Worm (Caenorhabditis elegans) whole organism, L4 larva: ENCODE measurements around the gene F26A1.4.

Experiments
- D1046.2 ChIP-seq: fragments of 200-800 bp; sonication (Bioruptor generic); IDR thresholded peaks from 2 replicates; pipeline ENCODE4 v1.3.6; 2022; ENCODE audit warnings: missing genetic modification characterization, missing compliant biosample characterization
- aha-1 ChIP-seq: fragments of 150-350 bp; peaks from one replicate; lab custom pipeline; 2014; ENCODE audit warnings: missing biosample characterization, missing genetic modification characterization
- arid-1 ChIP-seq: fragments of 200-800 bp; sonication (Bioruptor generic); conservative IDR thresholded peaks from 2 replicates; pipeline ENCODE4 v1.3.6; 2022; ENCODE audit warnings: missing genetic modification reagents, missing genetic modification characterization, missing compliant biosample characterization
- cey-2 ChIP-seq: sonication (generic microtip); optimal IDR thresholded peaks from 3 replicates; lab custom pipeline; 2017; ENCODE audit warnings: missing genetic modification characterization, mild to moderate bottlenecking, missing compliant biosample characterization, antibody characterized with exemption, borderline replicate concordance; ENCODE audit not compliant: insufficient read depth
- ctbp-1 ChIP-seq: fragments of 200-800 bp; sonication (Bioruptor generic); IDR thresholded peaks from 2 replicates; pipeline ENCODE4 v1.3.6; 2022; ENCODE audit warnings: missing genetic modification reagents, missing genetic modification characterization, missing compliant biosample characterization
- daf-12 ChIP-seq: fragments of 150-350 bp; optimal IDR thresholded peaks from 2 replicates; lab custom pipeline; 2014; ENCODE audit warnings: missing biosample characterization, missing genetic modification reagents, missing genetic modification characterization
- daf-16 ChIP-seq, 3 experiments: sonication (generic microtip); optimal IDR thresholded peaks; 2 replicates each; lab custom pipeline; 2016 to 2017; ENCODE audit warnings: missing genetic modification characterization in 3 of 3, missing genetic modification reagents in 3 of 3, mild to moderate bottlenecking in 2 of 3, missing compliant biosample characterization in 2 of 3, missing biosample characterization in 1 of 3, moderate library complexity in 1 of 3
- dmd-8 ChIP-seq: fragments of 200-800 bp; sonication (Bioruptor generic); IDR thresholded peaks from 2 replicates; pipeline ENCODE4 v1.3.6; 2022; ENCODE audit warnings: missing genetic modification characterization, missing compliant biosample characterization
- dpl-1 ChIP-seq: fragments of 150-350 bp; optimal IDR thresholded peaks from 2 replicates; lab custom pipeline; 2014; ENCODE audit warnings: missing biosample characterization, missing genetic modification reagents, missing genetic modification characterization
- duxl-1 ChIP-seq: sonication (generic microtip); optimal IDR thresholded peaks from 2 replicates; lab custom pipeline; 2016; ENCODE audit warnings: mild to moderate bottlenecking, missing genetic modification characterization, moderate library complexity, missing compliant biosample characterization; ENCODE audit not compliant: poor library complexity
- dve-1 ChIP-seq: sonication (generic microtip); optimal IDR thresholded peaks from 2 replicates; lab custom pipeline; 2017; ENCODE audit warnings: antibody characterized with exemption, mild to moderate bottlenecking, missing genetic modification characterization, missing compliant biosample characterization; ENCODE audit not compliant: insufficient read depth
- hlh-11 ChIP-seq: fragments of 200-800 bp; sonication (Bioruptor generic); optimal IDR thresholded peaks from 2 replicates; lab custom pipeline; 2018; ENCODE audit warnings: mild to moderate bottlenecking, missing genetic modification characterization, missing compliant biosample characterization
- lin-1 ChIP-seq: fragments of 200-800 bp; sonication (Bioruptor generic); IDR thresholded peaks from 2 replicates; pipeline ENCODE4 v1.3.6; 2022; ENCODE audit warnings: missing genetic modification reagents, missing genetic modification characterization, missing compliant biosample characterization
- lin-29 ChIP-seq: fragments of 200-800 bp; sonication (Bioruptor generic); IDR thresholded peaks from 2 replicates; pipeline ENCODE4 v1.3.6; 2022; ENCODE audit warnings: missing genetic modification reagents, missing genetic modification characterization, missing compliant biosample characterization
- lin-38 ChIP-seq: fragments of 200-800 bp; sonication (Bioruptor generic); IDR thresholded peaks from 2 replicates; pipeline ENCODE4 v1.3.6; 2022; ENCODE audit warnings: missing genetic modification reagents, missing genetic modification characterization, missing compliant biosample characterization
- lin-39 ChIP-seq: fragments of 150-350 bp; optimal IDR thresholded peaks from 2 replicates; lab custom pipeline; 2014; ENCODE audit warnings: missing biosample characterization, missing genetic modification reagents, missing genetic modification characterization
- madf-9 ChIP-seq: fragments of 200-800 bp; sonication (Bioruptor generic); conservative IDR thresholded peaks from 2 replicates; pipeline ENCODE4 v1.3.6; 2022; ENCODE audit warnings: missing genetic modification reagents, missing genetic modification characterization, missing compliant biosample characterization
- mxl-2 ChIP-seq: fragments of 200-800 bp; sonication (Bioruptor generic); conservative IDR thresholded peaks from 2 replicates; pipeline ENCODE4 v1.3.6; 2022; ENCODE audit warnings: missing genetic modification reagents, missing genetic modification characterization, missing compliant biosample characterization
- mxl-3 ChIP-seq: fragments of 200-800 bp; sonication (Bioruptor generic); optimal IDR thresholded peaks from 2 replicates; lab custom pipeline; 2018; ENCODE audit warnings: mild to moderate bottlenecking, missing genetic modification characterization, missing compliant biosample characterization
- nhr-237 ChIP-seq: sonication (generic microtip); optimal IDR thresholded peaks from 2 replicates; lab custom pipeline; 2017; ENCODE audit warnings: missing biosample characterization, missing genetic modification characterization
- nhr-28 ChIP-seq: fragments of 150-350 bp; optimal IDR thresholded peaks from 2 replicates; lab custom pipeline; 2014; ENCODE audit warnings: missing biosample characterization, missing genetic modification characterization
- nhr-76 ChIP-seq: fragments of 150-350 bp; optimal IDR thresholded peaks from 2 replicates; lab custom pipeline; 2014; ENCODE audit warnings: missing biosample characterization, missing genetic modification characterization
- nhr-77 ChIP-seq: fragments of 150-350 bp; optimal IDR thresholded peaks from 2 replicates; lab custom pipeline; 2014; ENCODE audit warnings: missing biosample characterization, missing genetic modification characterization
- pha-4 ChIP-seq, 2 experiments: fragments of 150-350 bp in 1 of 2; fragments of 200-800 bp in 1 of 2; sonication (Bioruptor generic) in 1 of 2; IDR thresholded peaks in 1 of 2; optimal IDR thresholded peaks in 1 of 2; 2 replicates each; pipeline versions ENCODE4 v1.3.6 to Lab custom; 2014 to 2022; ENCODE audit warnings: missing genetic modification characterization in 2 of 2, missing genetic modification reagents in 2 of 2, missing biosample characterization in 1 of 2, missing compliant biosample characterization in 1 of 2
- php-3 ChIP-seq: fragments of 200-800 bp; sonication (Bioruptor generic); IDR thresholded peaks from 2 replicates; pipeline ENCODE4 v1.3.6; 2022; ENCODE audit warnings: missing genetic modification reagents, missing genetic modification characterization, missing compliant biosample characterization
- pqm-1 ChIP-seq: sonication (generic microtip); optimal IDR thresholded peaks from 2 replicates; lab custom pipeline; 2017; ENCODE audit warnings: missing biosample characterization, missing genetic modification characterization
- unc-130 ChIP-seq: sonication (generic microtip); optimal IDR thresholded peaks from 2 replicates; lab custom pipeline; 2016; ENCODE audit warnings: missing genetic modification reagents, missing genetic modification characterization, missing compliant biosample characterization
- unc-62 ChIP-seq, 3 experiments: fragments of 150-350 bp in 1 of 3; sonication (generic microtip); optimal IDR thresholded peaks in 2 of 3; peaks in 1 of 3; 1 replicate in 1 of 3; 2 replicates in 2 of 3; lab custom pipeline; 2014 to 2017; ENCODE audit warnings: missing biosample characterization in 3 of 3, missing genetic modification characterization in 3 of 3, missing genetic modification reagents in 3 of 3, missing genotype in 1 of 3
- zfp-3 ChIP-seq: fragments of 200-800 bp; sonication (Bioruptor generic); conservative IDR thresholded peaks from 2 replicates; pipeline ENCODE4 v1.3.6; 2022; ENCODE audit warnings: missing genetic modification reagents, missing genetic modification characterization, missing compliant biosample characterization

The F26A1.4 gene

ce11 chrIII:4817240-4817639 lies at the start of gene F26A1.4:
TSS of gene F26A1.4 (plus strand) at chrIII:4817540.
- TF ChIP-seq zfp-3 (GFP tag; lab: Robert Waterston, UW): no peak
- no peak for TF ChIP-seq mxl-3 (GFP tag; lab: Kevin White, UChicago)
- TF ChIP-seq dmd-8: no peak
- no peak for TF ChIP-seq pha-4 (GFP tag; IDR thresholded peaks at IDR 0.05; lab: Robert Waterston, UW)
- TF ChIP-seq pha-4 (tag; optimal IDR thresholded peaks at IDR 0.05; lab: Kevin White, UChicago): no peak
- TF ChIP-seq mxl-2 (GFP tag; lab: Robert Waterston, UW): no peak
- TF ChIP-seq daf-12 (tag; lab: Kevin White, UChicago): no peak
- no peak for TF ChIP-seq unc-62 (GFP tag; optimal IDR thresholded peaks at IDR 0.05 in 1 of 2; lab: Kevin White, UChicago)
- TF ChIP-seq unc-62 (tag; optimal IDR thresholded peaks at IDR 0.05; lab: Kevin White, UChicago): no peak
- TF ChIP-seq ctbp-1 (GFP tag; lab: Robert Waterston, UW): no peak
- no peak for TF ChIP-seq madf-9

- TF ChIP-seq aha-1 (tag; lab: Kevin White, UChicago) (peak; percentile 96), lin-39 (tag; lab: Kevin White, UChicago) (no peak)
Measured at ce11 chrIII:4767869-4768645, 49.3 kb upstream of the F26A1.4 start.

- TF ChIP-seq daf-16 (GFP tag; optimal IDR thresholded peaks at IDR 0.05; lab: Kevin White, UChicago): no peak
- TF ChIP-seq daf-16 (tag; optimal IDR thresholded peaks at IDR 0.05; lab: Kevin White, UChicago): peak; percentile 17
- TF ChIP-seq D1046.2: no peak
- TF ChIP-seq aha-1 (tag; lab: Kevin White, UChicago): peak; percentile 88
Measured at ce11 chrIII:4778003-4778402, 39.3 kb upstream of the F26A1.4 start, which contains the start of gene B0393.7. TSS of gene B0393.7 (minus strand) at chrIII:4778103.

- TF ChIP-seq pqm-1 (tag; lab: Kevin White, UChicago) (peak; percentile 12), daf-16 (GFP tag; optimal IDR thresholded peaks at IDR 0.05; lab: Kevin White, UChicago) (no peak), daf-16 (tag; optimal IDR thresholded peaks at IDR 0.05; lab: Kevin White, UChicago) (peak; percentile 73), nhr-28 (tag; lab: Kevin White, UChicago) (peak; percentile 35), dve-1 (tag; lab: Kevin White, UChicago) (peak; percentile 31), hlh-11 (tag; lab: Kevin White, UChicago) (peak; percentile 30), nhr-76 (no peak), aha-1 (tag; lab: Kevin White, UChicago) (no peak)
Measured at ce11 chrIII:4779855-4780254, 37.5 kb upstream of the F26A1.4 start, which contains the start of gene B0393.9. TSS of gene B0393.9 (minus strand) at chrIII:4780157.

ce11 chrIII:4781937-4782576 lies 35.3 kb upstream of the F26A1.4 start, which contains the start of the genes gex-5 and C38D4.10:
TSS of gene gex-5 (minus strand) at chrIII:4781987.
TSS of gene C38D4.10 (plus strand) at chrIII:4782526.
- peak; percentile 55 for TF ChIP-seq unc-130 (GFP tag; lab: Kevin White, UChicago)

- peak; percentile 19; the same call in 1 of the 2 replicates for TF ChIP-seq lin-38 (GFP tag; lab: Robert Waterston, UW)
- TF ChIP-seq unc-130 (GFP tag; lab: Kevin White, UChicago): peak; percentile 23
- TF ChIP-seq arid-1: 0 out of 2 replicates have a peak, but pooled peaks have one; percentile 8
Measured at ce11 chrIII:4785131-4785530, 32.2 kb upstream of the F26A1.4 start, which contains the start of gene enu-3.2. TSS of gene enu-3.2 (minus strand) at chrIII:4785235.

ce11 chrIII:4785714-4786113 lies 31.6 kb upstream of the F26A1.4 start, which contains the start of gene mel-28:
TSS of gene mel-28 (plus strand) at chrIII:4786080.
- TF ChIP-seq duxl-1 (tag; lab: Kevin White, UChicago) (no peak), aha-1 (tag; lab: Kevin White, UChicago) (no peak), nhr-237 (no peak), lin-1 (GFP tag; lab: Robert Waterston, UW) (no peak), daf-16 (GFP tag; optimal IDR thresholded peaks at IDR 0.05; lab: Kevin White, UChicago) (no peak), daf-16 (tag; optimal IDR thresholded peaks at IDR 0.05; lab: Kevin White, UChicago) (peak; percentile 36), nhr-77 (tag; lab: Kevin White, UChicago) (no peak), dpl-1 (GFP tag; lab: Kevin White, UChicago) (peak; percentile 71), cey-2 (no peak), php-3 (GFP tag; lab: Robert Waterston, UW) (no peak), lin-29 (GFP tag; lab: Robert Waterston, UW) (no peak)
